Worm (Caenorhabditis elegans) whole organism, L3 larva: ENCODE results near the gene grd-16.
A peak's percentile ranks its signal among the peaks of the same experiment; 100 is the strongest.

Experiments
- ceh-28 ChIP-seq: fragments of 150-350 bp; optimal IDR thresholded peaks from 2 replicates; lab custom pipeline; 2014; ENCODE audit warnings: missing biosample characterization, missing genetic modification reagents, missing genetic modification characterization
- lin-15B ChIP-seq: fragments of 150-350 bp; optimal IDR thresholded peaks from 2 replicates; lab custom pipeline; 2014; ENCODE audit warnings: missing biosample characterization, missing genetic modification characterization

grd-16 gene

ce11 chrIV:2528741-2529140 is 52.3 kb downstream of the grd-16 start:
- peak; percentile 90 for TF ChIP-seq ceh-28 (tag; lab: Kevin White, UChicago)

ce11 chrIV:2529281-2529680 is 52.8 kb downstream of the grd-16 start:
- no peak for TF ChIP-seq lin-15B (tag; lab: Kevin White, UChicago)
- peak; percentile 93 for TF ChIP-seq ceh-28 (tag; lab: Kevin White, UChicago)
- TF ChIP-seq, all 47 proteins: peak for 1
